Fruit fly (Drosophila melanogaster): Measurements from ENCODE around the gene CG9525.

DNA sequence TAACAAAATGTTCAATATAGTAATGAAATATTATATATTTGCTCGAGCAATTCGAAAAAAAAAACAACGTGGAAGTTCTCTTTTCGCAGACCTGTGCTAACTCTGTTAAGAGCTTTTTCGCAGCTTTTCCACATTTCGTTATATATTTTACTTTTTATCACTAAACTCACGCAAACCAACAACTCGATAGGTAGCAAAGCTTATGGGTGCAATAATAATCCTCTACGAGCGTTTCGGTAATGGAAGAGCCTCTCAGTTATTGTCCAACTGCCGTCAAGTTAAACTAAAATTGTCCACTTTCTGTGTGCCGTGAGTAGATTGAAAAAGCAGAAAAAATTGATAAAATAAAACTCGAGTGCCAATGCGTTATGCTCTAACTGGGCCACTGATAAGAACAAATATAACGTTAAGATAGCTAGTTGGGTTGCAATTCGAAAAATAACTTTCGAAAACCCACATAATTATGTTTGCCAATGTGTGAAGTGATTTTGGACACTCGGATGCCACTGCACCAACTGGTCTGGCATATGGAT, 28.4 kb downstream of the CG9525 start, which contains the start of gene Tsp29Fa:
- TF ChIP-seq Crg-1 (GFP tag; optimal IDR thresholded peaks at IDR 0.05) = no peak
- no peak for TF ChIP-seq pad (GFP tag; optimal IDR thresholded peaks at IDR 0.05)
- no peak for TF ChIP-seq tj (GFP tag; optimal IDR thresholded peaks at IDR 0.05)
- TF ChIP-seq ovo (GFP tag; optimal IDR thresholded peaks at IDR 0.05) = no peak
- no peak for TF ChIP-seq CG5204 (GFP tag; optimal IDR thresholded peaks at IDR 0.05)
- TF ChIP-seq Clk (GFP tag; optimal IDR thresholded peaks at IDR 0.05) = no peak
- TF ChIP-seq CG12768 (GFP tag; optimal IDR thresholded peaks at IDR 0.05) = no peak
- no peak for TF ChIP-seq CG1620 (GFP tag; optimal IDR thresholded peaks at IDR 0.05)
- TF ChIP-seq bab1 (GFP tag; optimal IDR thresholded peaks at IDR 0.05) = no peak
- no peak for TF ChIP-seq cnc (optimal IDR thresholded peaks at IDR 0.05)
- no peak for TF ChIP-seq CG7045 (GFP tag; optimal IDR thresholded peaks at IDR 0.05)
